Worm (Caenorhabditis elegans): ENCODE data around the gene tkr-2.

DNA sequence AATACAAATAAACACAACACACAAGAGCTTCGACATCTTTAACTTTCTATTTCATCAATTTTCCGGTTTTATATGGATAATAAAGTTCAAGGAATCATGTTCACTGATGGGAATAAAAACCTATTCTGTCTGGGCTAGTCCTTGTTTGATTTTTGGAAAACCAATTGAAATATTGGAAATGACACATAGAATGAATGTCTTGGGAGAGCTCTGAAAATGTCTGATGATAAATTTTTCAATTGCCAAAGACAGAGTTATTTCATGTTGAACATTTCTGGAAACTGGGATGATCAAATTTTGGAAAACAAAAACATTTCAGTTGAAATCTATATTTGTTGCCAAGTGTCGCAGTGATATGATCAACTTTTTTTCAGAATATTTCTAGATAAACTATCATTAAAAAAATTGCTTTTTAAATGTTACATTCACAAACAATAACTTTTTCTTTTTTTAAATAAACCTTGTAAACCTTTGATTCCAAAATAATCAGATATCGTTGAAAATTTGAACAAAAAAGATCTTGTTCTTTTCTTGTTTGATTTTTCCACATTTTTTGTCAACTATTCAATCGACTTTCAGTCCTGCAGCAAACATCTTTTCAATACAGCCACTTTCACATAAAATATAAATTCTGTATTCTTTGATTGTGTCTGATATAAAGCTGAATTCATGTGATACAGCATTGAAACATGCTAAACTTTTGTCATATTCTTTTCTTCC lies 35.8 kb downstream of the tkr-2 start, which contains the start of the genes F58F9.6 and F58F9.8:
- no peak for TF ChIP-seq flt-1 (GFP tag; IDR thresholded peaks at IDR 0.05)
- no peak for TF ChIP-seq med-1 (GFP tag; optimal IDR thresholded peaks at IDR 0.05; ENCODE audit: insufficient read depth)
- no peak for TF ChIP-seq ztf-23 (GFP tag; IDR thresholded peaks at IDR 0.05)
